Worm (Caenorhabditis elegans) whole organism, midembryonic: ENCODE measurements around the gene lir-1.

Experiments used
- T22C8.4 ChIP-seq: fragments of 200-800 bp; sonication (Bioruptor generic); IDR thresholded peaks from 2 replicates; pipeline ENCODE4 v1.3.6; 2022; ENCODE audit warnings: missing genetic modification characterization, missing compliant biosample characterization
- cog-1 ChIP-seq: sonication (generic microtip); optimal IDR thresholded peaks from 2 replicates; lab custom pipeline; 2016; ENCODE audit warnings: missing genetic modification characterization, missing compliant biosample characterization
- flt-1 ChIP-seq: fragments of 200-800 bp; sonication (Bioruptor generic); IDR thresholded peaks from 2 replicates; pipeline ENCODE4 v1.3.6; 2022; ENCODE audit warnings: missing genetic modification characterization, missing compliant biosample characterization
- klf-2 ChIP-seq: fragments of 200-800 bp; sonication (Bioruptor generic); conservative IDR thresholded peaks from 2 replicates; pipeline ENCODE4 v1.3.6; 2022; ENCODE audit warnings: missing genetic modification reagents, missing genetic modification characterization, missing compliant biosample characterization
- med-1 ChIP-seq: sonication (generic microtip); optimal IDR thresholded peaks from 2 replicates; lab custom pipeline; 2017; ENCODE audit warnings: missing genetic modification characterization, mild to moderate bottlenecking, missing compliant biosample characterization, antibody characterized with exemption, missing genetic modification reagents; ENCODE audit not compliant: insufficient read depth
- ref-1 ChIP-seq: fragments of 200-800 bp; sonication (Bioruptor generic); conservative IDR thresholded peaks from 2 replicates; pipeline ENCODE4 v1.3.6; 2022; ENCODE audit warnings: missing genetic modification reagents, missing genetic modification characterization, missing compliant biosample characterization
- tab-1 ChIP-seq: fragments of 200-800 bp; sonication (Bioruptor generic); IDR thresholded peaks from 2 replicates; pipeline ENCODE4 v1.3.6; 2022; ENCODE audit warnings: missing genetic modification characterization, missing compliant biosample characterization
- ztf-23 ChIP-seq: fragments of 200-800 bp; sonication (Bioruptor generic); IDR thresholded peaks from 2 replicates; pipeline ENCODE4 v1.3.6; 2022; ENCODE audit warnings: missing genetic modification reagents, missing genetic modification characterization, missing compliant biosample characterization
- ztf-29 ChIP-seq: fragments of 200-800 bp; sonication (Bioruptor generic); IDR thresholded peaks from 2 replicates; pipeline ENCODE4 v1.3.6; 2022; ENCODE audit warnings: missing genetic modification reagents, missing genetic modification characterization, missing compliant biosample characterization

The lir-1 gene

DNA sequence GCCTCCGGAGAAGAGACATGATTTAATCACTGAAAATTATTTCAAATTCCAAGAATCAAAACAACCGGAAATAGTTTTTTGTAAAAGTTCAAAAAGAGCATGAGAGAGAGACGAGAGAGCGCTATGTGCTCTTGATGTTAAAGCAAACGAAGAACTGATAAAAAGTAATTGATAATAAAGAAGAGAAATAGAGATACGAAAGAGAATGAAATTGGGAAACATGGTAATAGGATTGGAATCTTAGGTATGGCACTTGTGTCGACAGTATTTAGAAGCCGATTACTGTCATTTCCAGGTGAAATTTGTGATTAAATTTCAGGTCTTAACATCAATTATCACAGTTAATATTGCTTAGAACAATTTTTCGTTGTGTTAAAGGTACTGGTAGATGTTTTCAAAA, 22.1 kb downstream of the lir-1 start, which contains the start of gene nhx-2:
TSS of gene nhx-2 (minus strand) at position 29 of the 400 bp plus-strand sequence.
- TF ChIP-seq cog-1 (tag; lab: Kevin White, UChicago) (no peak), flt-1 (GFP tag; lab: Robert Waterston, UW) (no peak), klf-2 (GFP tag; lab: Robert Waterston, UW) (no peak), ztf-23 (GFP tag; lab: Robert Waterston, UW) (no peak), ztf-29 (GFP tag; lab: Robert Waterston, UW) (no peak), ref-1 (GFP tag; lab: Robert Waterston, UW) (no peak), med-1 (no peak), T22C8.4 (GFP tag; lab: Robert Waterston, UW) (no peak), tab-1 (no peak)

DNA sequence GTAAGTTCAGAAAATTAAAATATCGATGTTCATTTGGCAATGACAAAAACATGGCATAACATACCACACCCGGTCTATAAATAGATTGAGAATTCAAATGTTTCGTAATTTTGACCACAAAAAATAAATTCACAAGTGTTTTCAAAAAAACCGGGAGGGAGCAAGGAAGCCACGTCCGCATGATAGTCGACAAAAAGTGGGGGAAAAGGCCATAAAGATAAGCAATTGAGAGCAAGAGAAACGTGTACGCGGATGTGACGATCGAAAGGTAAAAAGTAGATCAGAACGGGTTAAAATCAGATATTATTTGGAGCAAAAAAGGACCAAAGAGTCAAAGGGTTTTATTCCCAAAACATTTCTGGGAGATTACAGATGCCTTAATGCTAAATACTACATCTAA, 22.9 kb downstream of the lir-1 start:
- TF ChIP-seq med-1 = no peak
- no peak for TF ChIP-seq klf-2 (GFP tag; lab: Robert Waterston, UW)
- no peak for TF ChIP-seq ztf-29 (GFP tag; lab: Robert Waterston, UW)
- no peak for TF ChIP-seq ref-1 (GFP tag; lab: Robert Waterston, UW)
- no peak for TF ChIP-seq tab-1
- no peak for TF ChIP-seq ztf-23 (GFP tag; lab: Robert Waterston, UW)
- TF ChIP-seq flt-1 (GFP tag; lab: Robert Waterston, UW) = no peak
- TF ChIP-seq T22C8.4 (GFP tag; lab: Robert Waterston, UW) = no peak

- TF ChIP-seq tab-1 = no peak
- TF ChIP-seq ztf-23 (GFP tag; lab: Robert Waterston, UW) = no peak
- TF ChIP-seq flt-1 (GFP tag; lab: Robert Waterston, UW) = no peak
- TF ChIP-seq klf-2 (GFP tag; lab: Robert Waterston, UW) = no peak
- no peak for TF ChIP-seq T22C8.4 (GFP tag; lab: Robert Waterston, UW)
- TF ChIP-seq cog-1 (tag; lab: Kevin White, UChicago) = no peak
- TF ChIP-seq med-1 = no peak
- TF ChIP-seq ref-1 (GFP tag; lab: Robert Waterston, UW) = no peak
- no peak for TF ChIP-seq ztf-29 (GFP tag; lab: Robert Waterston, UW)
These were observed 23.8 kb downstream of the lir-1 start for ce11 chrII:7695636-7696035.

DNA sequence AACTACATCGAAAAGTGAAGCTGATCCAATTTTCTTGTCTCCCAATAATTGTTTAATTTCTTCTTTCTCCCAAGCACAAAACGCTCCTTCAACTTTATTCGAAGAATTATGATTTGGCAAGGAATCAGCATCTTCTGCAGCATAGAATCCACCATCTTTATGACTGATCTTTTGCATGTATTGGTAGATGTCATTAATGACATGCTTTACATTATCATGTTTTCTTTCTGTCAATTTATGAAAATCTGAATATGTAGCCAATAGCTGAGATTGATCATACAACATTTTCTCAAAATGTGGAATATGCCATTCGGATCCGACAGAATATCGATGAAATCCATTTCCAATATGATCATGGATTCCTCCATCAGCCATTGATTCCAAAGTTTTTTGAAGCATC, 25.4 kb downstream of the lir-1 start:
- no peak for TF ChIP-seq ztf-29 (GFP tag; lab: Robert Waterston, UW)
- TF ChIP-seq klf-2 (GFP tag; lab: Robert Waterston, UW) = no peak
- TF ChIP-seq T22C8.4 (GFP tag; lab: Robert Waterston, UW) = no peak
- TF ChIP-seq med-1 = no peak
- TF ChIP-seq cog-1 (tag; lab: Kevin White, UChicago) = no peak
- TF ChIP-seq ztf-23 (GFP tag; lab: Robert Waterston, UW) = no peak
- TF ChIP-seq flt-1 (GFP tag; lab: Robert Waterston, UW) = no peak
- TF ChIP-seq tab-1 = no peak
- TF ChIP-seq ref-1 (GFP tag; lab: Robert Waterston, UW) = no peak

ce11 chrII:7698406-7698805, 26.6 kb downstream of the lir-1 start, which contains the start of gene B0495.5:
Gene B0495.5, minus strand, starts transcription at chrII:7698506.
- no peak for TF ChIP-seq cog-1 (tag; lab: Kevin White, UChicago)
- TF ChIP-seq ztf-23 (GFP tag; lab: Robert Waterston, UW) = no peak
- no peak for TF ChIP-seq tab-1
- no peak for TF ChIP-seq med-1
- TF ChIP-seq ref-1 (GFP tag; lab: Robert Waterston, UW) = no peak
- no peak for TF ChIP-seq T22C8.4 (GFP tag; lab: Robert Waterston, UW)
- no peak for TF ChIP-seq ztf-29 (GFP tag; lab: Robert Waterston, UW)
- TF ChIP-seq flt-1 (GFP tag; lab: Robert Waterston, UW) = no peak
- no peak for TF ChIP-seq klf-2 (GFP tag; lab: Robert Waterston, UW)

ce11 chrII:7699009-7699408, 27.2 kb downstream of the lir-1 start, which contains the start of the genes moa-2 and cdk-11.1:
Gene moa-2, minus strand, starts transcription at chrII:7699033.
Gene cdk-11.1, plus strand, starts transcription at chrII:7699235.
- no peak for TF ChIP-seq cog-1 (tag; lab: Kevin White, UChicago)
- no peak for TF ChIP-seq med-1
- no peak for TF ChIP-seq ref-1 (GFP tag; lab: Robert Waterston, UW)
- no peak for TF ChIP-seq klf-2 (GFP tag; lab: Robert Waterston, UW)
- TF ChIP-seq tab-1 = no peak

DNA sequence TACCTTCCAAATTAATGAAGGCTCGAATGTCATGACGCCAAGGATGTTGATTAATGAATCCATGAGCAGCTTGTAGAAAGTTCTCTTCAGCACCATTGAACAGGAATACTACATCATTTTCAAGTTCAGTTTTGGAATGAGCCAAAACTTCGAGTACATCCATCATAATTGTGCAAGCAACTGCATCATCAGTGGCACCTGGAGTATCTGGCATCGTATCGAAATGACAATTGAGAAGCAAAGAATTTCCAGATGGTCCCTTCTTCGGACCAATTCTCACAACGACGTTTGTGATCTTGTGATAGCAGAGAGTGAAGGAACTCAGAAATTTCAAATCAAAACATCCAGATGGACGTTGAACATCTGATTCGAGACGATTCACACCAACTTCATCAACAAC, 32.6 kb downstream of the lir-1 start:
- TF ChIP-seq cog-1 (tag; lab: Kevin White, UChicago) (no peak), med-1 (no peak), ref-1 (GFP tag; lab: Robert Waterston, UW) (no peak), flt-1 (GFP tag; lab: Robert Waterston, UW) (no peak), tab-1 (no peak), ztf-23 (GFP tag; lab: Robert Waterston, UW) (no peak), T22C8.4 (GFP tag; lab: Robert Waterston, UW) (no peak), klf-2 (GFP tag; lab: Robert Waterston, UW) (no peak), ztf-29 (GFP tag; lab: Robert Waterston, UW) (no peak)

DNA sequence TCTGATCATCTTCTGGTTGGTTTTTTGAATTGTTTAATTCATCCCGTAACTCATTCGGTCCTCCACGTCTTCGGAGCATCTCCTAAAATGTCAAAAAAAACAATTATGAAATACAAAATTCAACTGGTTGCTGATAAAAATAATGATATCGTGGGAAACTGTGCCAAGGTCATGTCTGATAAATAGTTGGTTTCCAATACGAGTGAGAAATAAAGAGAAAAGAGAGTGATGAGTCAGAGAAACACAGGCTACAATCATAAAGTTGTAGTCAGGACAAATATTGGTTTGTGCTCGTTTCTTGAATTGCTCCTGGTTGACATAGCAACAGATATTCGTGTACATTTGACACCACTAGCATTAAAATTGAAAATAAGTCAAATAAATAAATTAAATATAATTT, 33.3 kb downstream of the lir-1 start, which contains the start of gene B0495.7:
TSS of gene B0495.7 (minus strand) at position 82 of the 400 bp plus-strand sequence.
- TF ChIP-seq cog-1 (tag; lab: Kevin White, UChicago) (no peak), ztf-23 (GFP tag; lab: Robert Waterston, UW) (no peak), flt-1 (GFP tag; lab: Robert Waterston, UW) (no peak), T22C8.4 (GFP tag; lab: Robert Waterston, UW) (no peak), klf-2 (GFP tag; lab: Robert Waterston, UW) (no peak), ref-1 (GFP tag; lab: Robert Waterston, UW) (no peak), ztf-29 (GFP tag; lab: Robert Waterston, UW) (no peak), tab-1 (no peak), med-1 (no peak)

DNA sequence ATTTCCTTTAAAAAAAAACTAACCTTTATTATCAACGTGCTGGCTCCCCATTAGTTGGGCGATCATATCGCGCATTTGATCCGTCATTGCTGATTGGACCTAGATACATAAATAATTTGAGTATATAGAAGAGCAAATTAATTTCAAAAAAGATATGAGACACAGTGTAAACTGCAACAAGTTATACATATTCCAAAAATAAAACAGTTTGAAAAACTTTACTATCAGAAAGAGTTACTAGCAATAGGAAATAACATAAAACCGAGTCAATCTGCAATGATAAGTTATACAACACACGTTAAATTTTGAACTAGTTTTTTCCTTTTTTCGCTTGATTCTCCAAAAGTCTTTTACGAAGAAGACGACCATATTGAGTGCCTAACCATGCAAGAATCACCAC, 35.6 kb downstream of the lir-1 start, which contains the start of gene luc-7L:
TSS of gene luc-7L (minus strand) at position 101 of the 400 bp plus-strand sequence.
- TF ChIP-seq ztf-29 (GFP tag; lab: Robert Waterston, UW) (no peak), ztf-23 (GFP tag; lab: Robert Waterston, UW) (no peak), cog-1 (tag; lab: Kevin White, UChicago) (no peak), med-1 (no peak), ref-1 (GFP tag; lab: Robert Waterston, UW) (no peak), tab-1 (no peak), T22C8.4 (GFP tag; lab: Robert Waterston, UW) (no peak), klf-2 (GFP tag; lab: Robert Waterston, UW) (no peak), flt-1 (GFP tag; lab: Robert Waterston, UW) (no peak)
